Worm (Caenorhabditis elegans): ENCODE data around the gene T04A8.7.

- TF ChIP-seq lsy-2 (tag; optimal IDR thresholded peaks at IDR 0.05) (no peak), nhr-2 (tag; optimal IDR thresholded peaks at IDR 0.05) (no peak), nhr-12 (tag; optimal IDR thresholded peaks at IDR 0.05) (no peak), nhr-28 (tag; optimal IDR thresholded peaks at IDR 0.05) (no peak), elt-1 (tag; optimal IDR thresholded peaks at IDR 0.05; ENCODE audit: borderline replicate concordance, insufficient read depth) (no peak), snpc-4 (tag; optimal IDR thresholded peaks at IDR 0.05) (no peak), lin-32 (GFP tag; optimal IDR thresholded peaks at IDR 0.05) (no peak), nhr-76 (tag; optimal IDR thresholded peaks at IDR 0.05) (no peak), ztf-11 (tag; optimal IDR thresholded peaks at IDR 0.05) (no peak), tbx-8 (GFP tag; optimal IDR thresholded peaks at IDR 0.05) (no peak), ham-2 (GFP tag; optimal IDR thresholded peaks at IDR 0.05) (no peak)
Measured at ce11 chrIII:4706678-4707077, 11.5 kb downstream of the T04A8.7 start, which contains the start of gene T04A8.13.

Data from whole organism, mixed stage, embryonic.